Worm (Caenorhabditis elegans): ENCODE results near the gene C50D2.6.
A peak's percentile ranks its signal among the peaks of the same experiment; 100 is the strongest.
"Not testable (repeated sequence)": the region's sequence is repeated elsewhere in the genome, so short reads cannot be mapped to it uniquely, and the experiment has no call there.

Gene C50D2.6

DNA sequence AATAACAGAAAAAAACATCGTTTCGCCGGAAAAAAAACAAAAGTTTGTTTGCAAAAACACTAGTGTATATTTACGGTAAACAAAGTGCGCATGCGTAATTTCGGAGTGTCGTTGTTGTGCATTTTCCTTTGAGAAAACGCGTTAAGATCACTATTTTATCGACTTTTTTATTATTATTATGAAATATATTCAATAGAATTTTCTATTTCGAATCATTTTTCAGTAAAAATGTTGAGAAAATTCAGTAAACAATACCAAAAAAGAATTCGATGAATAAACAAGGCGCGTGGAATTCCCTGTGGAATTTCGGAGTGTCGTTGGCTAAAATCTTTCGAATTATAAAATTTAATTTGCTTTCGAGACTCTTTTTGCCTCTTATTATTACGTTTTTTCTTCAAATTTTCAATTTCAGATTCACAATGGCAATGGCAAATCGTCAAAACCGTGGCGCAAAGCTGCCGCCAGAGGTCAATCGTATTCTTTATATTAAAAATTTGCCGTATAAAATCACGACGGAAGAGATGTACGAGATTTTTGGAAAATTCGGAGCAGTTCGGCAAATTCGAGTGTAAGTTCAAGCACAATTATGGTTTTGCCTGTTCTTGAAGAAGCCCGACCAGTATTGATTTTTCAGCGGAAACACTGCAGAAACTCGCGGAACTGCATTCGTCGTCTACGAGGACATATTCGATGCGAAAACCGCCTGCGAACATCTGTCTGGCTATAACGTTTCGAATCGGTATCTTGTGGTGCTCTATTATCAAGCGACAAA, 13.9 kb downstream of the C50D2.6 start, which contains the start of the genes luc-7L3 and sftb-6:
TSS of gene luc-7L3 (minus strand) at position 36 of the 772 bp plus-strand sequence.
TSS of gene sftb-6 (plus strand) at position 413 of the 772 bp plus-strand sequence.
- no peak for TF ChIP-seq fkh-2 (tag; optimal IDR thresholded peaks at IDR 0.05)
- no peak for TF ChIP-seq jun-1 (tag; optimal IDR thresholded peaks at IDR 0.05)
- no peak for TF ChIP-seq ztf-4 (tag; optimal IDR thresholded peaks at IDR 0.05)
- TF ChIP-seq ceh-28 (tag; optimal IDR thresholded peaks at IDR 0.05): no peak
- no peak for TF ChIP-seq ceh-16 (tag; optimal IDR thresholded peaks at IDR 0.05)
- TF ChIP-seq elt-2 (tag; optimal IDR thresholded peaks at IDR 0.05): peak; percentile 30
- TF ChIP-seq unc-39 (tag; optimal IDR thresholded peaks at IDR 0.05): no peak
- TF ChIP-seq snpc-4 (tag; optimal IDR thresholded peaks at IDR 0.05): peak; percentile 28
- no peak for TF ChIP-seq lsy-12 (tag; optimal IDR thresholded peaks at IDR 0.05)
- peak; percentile 95 for TF ChIP-seq R02D3.7 (tag; optimal IDR thresholded peaks at IDR 0.05)
- TF ChIP-seq tbx-2 (tag; optimal IDR thresholded peaks at IDR 0.05): no peak
- no peak for TF ChIP-seq nhr-77 (tag; optimal IDR thresholded peaks at IDR 0.05)
- TF ChIP-seq hmg-11 (tag; optimal IDR thresholded peaks at IDR 0.05): peak; percentile 70
- no peak for TF ChIP-seq fos-1 (tag; optimal IDR thresholded peaks at IDR 0.05)
- TF ChIP-seq egl-5 (tag; optimal IDR thresholded peaks at IDR 0.05): no peak
- peak; percentile 45 for TF ChIP-seq nhr-23 (tag; optimal IDR thresholded peaks at IDR 0.05)
- no peak for TF ChIP-seq nhr-67 (tag; optimal IDR thresholded peaks at IDR 0.05)
- TF ChIP-seq nfya-1 (tag; optimal IDR thresholded peaks at IDR 0.05; ENCODE audit: insufficient read depth): peak; percentile 43
- no peak for TF ChIP-seq nhr-237 (tag; optimal IDR thresholded peaks at IDR 0.05)
- no peak for TF ChIP-seq pqm-1 (tag; optimal IDR thresholded peaks at IDR 0.05)
- TF ChIP-seq mml-1 (tag; optimal IDR thresholded peaks at IDR 0.05): no peak
- TF ChIP-seq nhr-11 (tag; optimal IDR thresholded peaks at IDR 0.05): no peak
- TF ChIP-seq ceh-9 (tag; optimal IDR thresholded peaks at IDR 0.05): no peak
- TF ChIP-seq fkh-10 (GFP tag; optimal IDR thresholded peaks at IDR 0.05): no peak
- TF ChIP-seq nhr-28 (tag; optimal IDR thresholded peaks at IDR 0.05): no peak
- TF ChIP-seq lin-15B (tag; optimal IDR thresholded peaks at IDR 0.05): peak; percentile 73
- TF ChIP-seq skn-1 (tag; optimal IDR thresholded peaks at IDR 0.05): peak; percentile 37
- peak; percentile 66 for TF ChIP-seq pha-4 (tag; optimal IDR thresholded peaks at IDR 0.05)
- TF ChIP-seq aly-2 (tag; optimal IDR thresholded peaks at IDR 0.05): no peak
- no peak for TF ChIP-seq lin-39 (tag; optimal IDR thresholded peaks at IDR 0.05)

DNA sequence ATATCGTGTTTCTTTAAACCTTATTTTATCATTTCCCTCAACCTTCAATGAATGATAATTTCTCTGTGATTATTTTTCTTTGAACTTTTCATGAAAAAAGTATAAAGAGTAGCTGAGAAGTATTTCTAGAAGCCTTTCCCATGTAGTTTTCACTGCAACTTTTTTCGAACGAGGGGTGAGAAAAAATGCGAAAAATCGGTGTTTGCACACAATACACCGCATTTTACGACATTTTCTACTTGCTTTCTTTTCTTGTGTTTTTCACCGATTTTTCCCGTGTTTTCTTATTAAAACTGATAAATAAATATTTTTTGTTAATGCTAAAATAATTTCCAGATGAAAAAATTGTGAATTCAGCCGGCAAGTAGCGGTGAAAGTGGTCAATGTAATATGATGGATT, 14.7 kb downstream of the C50D2.6 start, which contains the start of gene C50D2.10:
TSS of gene C50D2.10 (plus strand) at position 245 of the 400 bp plus-strand sequence.
- not testable (repeated sequence) for TF ChIP-seq pqm-1, jun-1, hmg-11 (tag; optimal IDR thresholded peaks at IDR 0.05)

DNA sequence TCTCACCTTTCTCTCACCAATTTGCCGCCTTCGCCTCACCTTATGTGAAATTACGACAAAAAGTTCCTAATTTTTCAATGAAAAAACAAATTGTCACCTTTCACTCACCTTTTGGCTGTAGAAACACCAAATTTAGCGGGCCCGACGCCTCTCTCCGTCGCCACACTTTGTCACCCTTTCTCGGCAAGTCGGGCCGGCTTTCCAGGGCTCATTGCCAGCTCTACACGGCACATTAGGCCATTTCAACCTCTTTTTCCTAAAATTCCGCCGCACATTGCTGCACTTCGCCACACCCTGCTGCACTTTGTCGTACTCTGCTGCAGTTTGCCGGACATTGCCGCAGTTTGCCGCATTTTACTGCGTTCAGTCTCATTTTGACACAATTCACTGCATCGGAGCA, 16.9 kb downstream of the C50D2.6 start:
- TF ChIP-seq elt-2 (tag; optimal IDR thresholded peaks at IDR 0.05): no peak
- no peak for TF ChIP-seq fkh-2 (tag; optimal IDR thresholded peaks at IDR 0.05)
- no peak for TF ChIP-seq pha-4 (tag; optimal IDR thresholded peaks at IDR 0.05)

DNA sequence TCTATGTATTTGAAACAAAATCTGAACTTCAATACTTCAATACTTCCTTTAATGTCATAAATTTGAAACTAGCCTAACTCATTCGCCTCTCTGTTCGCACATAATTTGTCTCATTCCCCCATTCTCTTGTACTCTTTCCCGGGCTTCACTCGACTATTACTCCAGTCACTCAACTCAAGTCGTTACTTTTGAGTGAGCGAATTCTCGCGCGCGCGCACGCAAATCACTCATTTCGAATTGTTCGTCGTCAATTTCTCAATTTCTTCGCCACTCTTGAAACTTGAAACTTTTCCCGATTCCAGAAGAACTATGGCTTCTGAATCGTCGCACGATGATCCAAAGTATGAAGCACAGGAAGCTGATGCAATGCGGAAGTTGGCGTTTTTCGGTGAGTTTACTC, 20.0 kb downstream of the C50D2.6 start, which contains the start of gene col-68:
TSS of gene col-68 (plus strand) at position 301 of the 400 bp plus-strand sequence.
- TF ChIP-seq daf-12 (tag; optimal IDR thresholded peaks at IDR 0.05) (no peak), ama-1 (optimal IDR thresholded peaks at IDR 0.05) (no peak), egl-5 (tag; optimal IDR thresholded peaks at IDR 0.05) (no peak), nhr-77 (tag; optimal IDR thresholded peaks at IDR 0.05) (no peak), nhr-12 (tag; optimal IDR thresholded peaks at IDR 0.05) (no peak), ceh-28 (tag; optimal IDR thresholded peaks at IDR 0.05) (no peak), nhr-25 (tag; optimal IDR thresholded peaks at IDR 0.05) (no peak), ceh-16 (tag; optimal IDR thresholded peaks at IDR 0.05) (no peak), nhr-11 (tag; optimal IDR thresholded peaks at IDR 0.05) (no peak), aly-2 (tag; optimal IDR thresholded peaks at IDR 0.05) (no peak), nhr-237 (tag; optimal IDR thresholded peaks at IDR 0.05) (no peak), mml-1 (tag; optimal IDR thresholded peaks at IDR 0.05) (no peak), ceh-9 (tag; optimal IDR thresholded peaks at IDR 0.05) (no peak), ZK546.5 (tag; optimal IDR thresholded peaks at IDR 0.05) (no peak)

All from whole organism, L3 larva.